Fruit fly (Drosophila melanogaster): ENCODE results near the gene CG14089.

CG14089 gene

dm6 chr3L:19260278-19260803 lies 20.3 kb downstream of the CG14089 start, which contains the start of gene nes:
nes (minus strand) TSS chr3L:19260679.
- TF ChIP-seq usp (GFP tag; optimal IDR thresholded peaks at IDR 0.05): no peak
- TF ChIP-seq EcR (GFP tag; optimal IDR thresholded peaks at IDR 0.05): peak in 1 of 2 experiments; percentile 79

DNA sequence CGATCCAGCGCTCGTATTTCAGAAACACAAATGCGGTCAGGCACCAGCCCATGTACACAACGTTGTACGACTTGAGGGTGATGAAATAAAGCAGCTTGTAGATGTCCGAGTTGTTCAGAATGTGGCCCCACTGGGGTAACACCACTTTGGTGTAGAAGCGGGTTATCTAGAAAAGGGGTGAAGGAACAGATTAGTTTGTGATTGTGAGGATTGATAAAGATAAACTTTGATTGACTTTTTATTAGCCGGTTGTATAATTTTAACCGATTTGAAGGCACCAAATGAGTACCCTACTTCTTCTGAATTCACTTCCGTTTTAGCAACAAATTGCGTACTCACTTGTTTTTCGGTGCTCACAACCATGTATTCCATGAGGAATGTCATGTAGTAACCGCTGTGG lies 22.4 kb downstream of the CG14089 start:
- TF ChIP-seq CG8478 (optimal IDR thresholded peaks at IDR 0.05) (no peak), EcR (GFP tag; optimal IDR thresholded peaks at IDR 0.05) (no peak), usp (GFP tag; optimal IDR thresholded peaks at IDR 0.05) (no peak), psq (optimal IDR thresholded peaks at IDR 0.05) (no peak)

- TF ChIP-seq psq (optimal IDR thresholded peaks at IDR 0.05): no peak
- no peak for TF ChIP-seq CG8478 (optimal IDR thresholded peaks at IDR 0.05)
- TF ChIP-seq usp (GFP tag; optimal IDR thresholded peaks at IDR 0.05): no peak
- no peak for TF ChIP-seq pan (optimal IDR thresholded peaks at IDR 0.05)
- no peak for TF ChIP-seq EcR (GFP tag; optimal IDR thresholded peaks at IDR 0.05)
- TF ChIP-seq Dll (optimal IDR thresholded peaks at IDR 0.05): no peak
Measured at dm6 chr3L:19254715-19255428, 25.7 kb downstream of the CG14089 start, which contains the start of the genes mRpL21 and rept. mRpL21 (minus strand) TSS chr3L:19255061. rept (plus strand) TSS chr3L:19255340.

DNA sequence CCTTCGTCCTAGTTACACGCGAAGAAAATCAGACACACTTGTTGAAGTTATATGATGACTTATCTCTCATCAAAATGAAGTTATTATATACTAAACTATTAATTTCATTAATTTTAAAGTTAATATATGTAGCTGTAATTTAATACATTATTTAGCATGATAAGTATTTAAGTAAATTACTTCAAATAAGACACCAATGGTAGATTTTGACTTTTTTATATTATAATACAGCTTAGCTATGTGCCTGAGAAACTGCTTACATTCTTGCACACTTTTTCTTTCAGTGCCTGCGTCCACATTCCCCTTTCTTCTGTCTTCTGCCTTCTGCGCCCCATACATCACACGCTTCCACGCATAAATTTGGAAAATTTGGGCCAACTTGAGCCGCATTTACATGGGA lies 29.0 kb downstream of the CG14089 start:
- no peak for TF ChIP-seq psq (optimal IDR thresholded peaks at IDR 0.05)
- no peak for TF ChIP-seq EcR (GFP tag; optimal IDR thresholded peaks at IDR 0.05)
- no peak for TF ChIP-seq Dll (optimal IDR thresholded peaks at IDR 0.05)
- TF ChIP-seq CG8478 (optimal IDR thresholded peaks at IDR 0.05): no peak
- no peak for TF ChIP-seq pan (optimal IDR thresholded peaks at IDR 0.05)
- TF ChIP-seq usp (GFP tag; optimal IDR thresholded peaks at IDR 0.05): no peak

- TF ChIP-seq EcR (GFP tag; optimal IDR thresholded peaks at IDR 0.05): no peak
- TF ChIP-seq psq (optimal IDR thresholded peaks at IDR 0.05): no peak
- no peak for TF ChIP-seq CG8478 (optimal IDR thresholded peaks at IDR 0.05)
Measured at dm6 chr3L:19237780-19238179, 42.8 kb downstream of the CG14089 start.

DNA sequence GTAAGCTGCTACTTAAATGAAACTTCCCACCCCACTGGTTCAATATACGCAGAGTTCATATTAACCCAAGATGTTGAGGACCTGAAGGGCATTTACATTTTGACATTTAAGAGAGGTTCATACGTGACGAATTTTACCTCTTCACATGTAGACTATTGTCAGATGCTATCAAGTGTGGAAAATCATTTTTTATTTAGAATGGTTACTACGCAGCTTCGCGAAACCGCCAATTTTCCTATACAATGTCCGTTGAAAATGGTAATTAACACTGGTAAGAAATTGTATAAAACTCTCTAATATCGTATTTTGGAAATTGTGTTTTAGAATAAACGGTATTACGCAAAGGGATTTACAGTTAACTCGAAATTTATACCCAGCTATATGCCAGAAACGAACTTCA lies 44.0 kb downstream of the CG14089 start:
- TF ChIP-seq psq (optimal IDR thresholded peaks at IDR 0.05): no peak
- TF ChIP-seq EcR (GFP tag; optimal IDR thresholded peaks at IDR 0.05): no peak
- no peak for TF ChIP-seq Dll (optimal IDR thresholded peaks at IDR 0.05)
- TF ChIP-seq usp (GFP tag; optimal IDR thresholded peaks at IDR 0.05): no peak
- TF ChIP-seq CG8478 (optimal IDR thresholded peaks at IDR 0.05): no peak
- TF ChIP-seq pan (optimal IDR thresholded peaks at IDR 0.05): no peak

dm6 chr3L:19236060-19236459 lies 44.5 kb downstream of the CG14089 start, which contains the start of gene CG33647:
CG33647 (plus strand) TSS chr3L:19236360.
- TF ChIP-seq CG8478 (optimal IDR thresholded peaks at IDR 0.05) (no peak), EcR (GFP tag; optimal IDR thresholded peaks at IDR 0.05) (no peak), Dll (optimal IDR thresholded peaks at IDR 0.05) (no peak), pan (optimal IDR thresholded peaks at IDR 0.05) (no peak), psq (optimal IDR thresholded peaks at IDR 0.05) (no peak), usp (GFP tag; optimal IDR thresholded peaks at IDR 0.05) (no peak)

- TF ChIP-seq pan (optimal IDR thresholded peaks at IDR 0.05): no peak
- no peak for TF ChIP-seq CG8478 (optimal IDR thresholded peaks at IDR 0.05)
- no peak for TF ChIP-seq EcR (GFP tag; optimal IDR thresholded peaks at IDR 0.05)
- no peak for TF ChIP-seq psq (optimal IDR thresholded peaks at IDR 0.05)
- TF ChIP-seq Dll (optimal IDR thresholded peaks at IDR 0.05): no peak
- TF ChIP-seq usp (GFP tag; optimal IDR thresholded peaks at IDR 0.05): no peak
Measured at dm6 chr3L:19234922-19235702, 45.5 kb downstream of the CG14089 start, which contains the start of gene fz2. fz2 (minus strand) TSS chr3L:19235373.

- no peak for TF ChIP-seq Dll (optimal IDR thresholded peaks at IDR 0.05)
- TF ChIP-seq EcR (GFP tag; optimal IDR thresholded peaks at IDR 0.05): no peak
- no peak for TF ChIP-seq CG8478 (optimal IDR thresholded peaks at IDR 0.05)
- TF ChIP-seq psq (optimal IDR thresholded peaks at IDR 0.05): no peak
- TF ChIP-seq pan (optimal IDR thresholded peaks at IDR 0.05): no peak
- TF ChIP-seq usp (GFP tag; optimal IDR thresholded peaks at IDR 0.05): no peak
Measured at dm6 chr3L:19233798-19234781, 46.5 kb downstream of the CG14089 start.

DNA sequence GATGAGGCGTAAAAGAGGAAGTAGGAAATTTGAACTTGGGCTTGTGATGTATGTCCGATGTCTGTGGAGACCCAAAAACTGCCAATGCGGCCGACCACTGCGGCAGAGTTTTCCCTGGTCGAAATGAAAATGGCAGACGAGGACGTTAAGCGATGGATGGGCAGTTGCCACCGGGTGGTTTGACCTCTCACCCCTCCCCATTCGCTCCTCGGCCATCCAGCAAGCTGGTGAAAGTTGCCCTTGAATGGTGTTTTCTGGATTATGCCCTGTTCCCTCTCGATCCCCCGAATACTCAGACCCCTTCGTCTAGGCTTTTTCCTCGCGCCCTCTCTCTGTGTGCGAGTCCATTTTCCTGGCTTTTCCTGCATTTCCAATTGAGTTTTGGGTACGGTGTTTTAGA lies 49.0 kb downstream of the CG14089 start:
- no peak for TF ChIP-seq usp (GFP tag; optimal IDR thresholded peaks at IDR 0.05)
- TF ChIP-seq psq (optimal IDR thresholded peaks at IDR 0.05): no peak
- no peak for TF ChIP-seq Dll (optimal IDR thresholded peaks at IDR 0.05)
- TF ChIP-seq EcR (GFP tag; optimal IDR thresholded peaks at IDR 0.05): no peak
- TF ChIP-seq pan (optimal IDR thresholded peaks at IDR 0.05): no peak
- no peak for TF ChIP-seq CG8478 (optimal IDR thresholded peaks at IDR 0.05)
